Fruit fly (Drosophila melanogaster) whole organism, embryonic: ENCODE results near the gene Nf-YC.

ENCODE experiments used
- Atf-2 ChIP-seq: fragments of 200-800 bp; sonication (Bioruptor generic); optimal IDR thresholded peaks from 2 replicates; lab custom pipeline; 2016; ENCODE audit warnings: missing biosample characterization, missing genetic modification characterization
- CG11696 ChIP-seq: fragments of 200-800 bp; sonication (Bioruptor generic); IDR thresholded peaks from 2 replicates; pipeline ENCODE4 v1.3.6; 2022; ENCODE audit warnings: missing biosample characterization, missing genetic modification characterization
- CG11723 ChIP-seq: fragments of 200-800 bp; sonication (Bioruptor generic); optimal IDR thresholded peaks from 2 replicates; lab custom pipeline; 2017; ENCODE audit warnings: missing biosample characterization, mild to moderate bottlenecking, missing genetic modification characterization
- CG1233 ChIP-seq: fragments of 200-800 bp; sonication (Bioruptor generic); optimal IDR thresholded peaks from 4 replicates; lab custom pipeline; 2018; ENCODE audit warnings: missing biosample characterization, mild to moderate bottlenecking, missing genetic modification characterization
- CG13123 ChIP-seq: fragments of 200-800 bp; sonication (Bioruptor generic); optimal IDR thresholded peaks from 2 replicates; lab custom pipeline; 2016; ENCODE audit warnings: missing biosample characterization, missing genetic modification characterization
- CG13894 ChIP-seq: fragments of 200-800 bp; sonication (Bioruptor generic); optimal IDR thresholded peaks from 3 replicates; lab custom pipeline; 2018; ENCODE audit warnings: missing biosample characterization, mild to moderate bottlenecking, missing genetic modification characterization, moderate library complexity
- CG16815 ChIP-seq: fragments of 200-800 bp; sonication (Bioruptor generic); optimal IDR thresholded peaks from 3 replicates; lab custom pipeline; 2017; ENCODE audit warnings: missing biosample characterization, mild to moderate bottlenecking, missing genetic modification characterization
- CG17359 ChIP-seq: fragments of 200-800 bp; sonication (Bioruptor generic); optimal IDR thresholded peaks from 3 replicates; lab custom pipeline; 2018; ENCODE audit warnings: missing biosample characterization, mild to moderate bottlenecking, missing genetic modification characterization, moderate library complexity
- CG31441 ChIP-seq: fragments of 200-800 bp; sonication (Bioruptor generic); IDR thresholded peaks from 2 replicates; pipeline ENCODE4 v1.3.6; 2022; ENCODE audit warnings: missing biosample characterization, missing genetic modification characterization
- CG3163 ChIP-seq: fragments of 200-800 bp; sonication (Bioruptor generic); optimal IDR thresholded peaks from 3 replicates; lab custom pipeline; 2016; ENCODE audit warnings: missing biosample characterization, missing genetic modification characterization
- CG34224 ChIP-seq: fragments of 200-800 bp; sonication (Bioruptor generic); IDR thresholded peaks from 3 replicates; pipeline ENCODE4 v1.3.6; 2022; ENCODE audit warnings: missing biosample characterization, missing genetic modification characterization; ENCODE audit not compliant: partially characterized antibody
- CG4617 ChIP-seq: fragments of 200-800 bp; sonication (Bioruptor generic); optimal IDR thresholded peaks from 3 replicates; lab custom pipeline; 2016; ENCODE audit warnings: missing biosample characterization, missing genetic modification characterization, borderline replicate concordance
- CG5953 ChIP-seq: fragments of 200-800 bp; sonication (Bioruptor generic); IDR thresholded peaks from 2 replicates; pipeline ENCODE4 v1.3.6; 2022; ENCODE audit warnings: missing biosample characterization, missing genetic modification characterization
- CG6272 ChIP-seq: fragments of 200-800 bp; sonication (Bioruptor generic); IDR thresholded peaks from 2 replicates; pipeline ENCODE4 v1.3.6; 2022; ENCODE audit warnings: missing biosample characterization, missing genetic modification characterization
- CG7745 ChIP-seq: fragments of 200-800 bp; sonication (Bioruptor generic); optimal IDR thresholded peaks from 2 replicates; lab custom pipeline; 2018; ENCODE audit warnings: missing biosample characterization, mild to moderate bottlenecking, missing genetic modification characterization, moderate library complexity
- CG8089 ChIP-seq: fragments of 200-800 bp; sonication (Bioruptor generic); optimal IDR thresholded peaks from 3 replicates; lab custom pipeline; 2016; ENCODE audit warnings: missing biosample characterization, missing genetic modification characterization
- CG8281 ChIP-seq: fragments of 200-800 bp; sonication (Bioruptor generic); optimal IDR thresholded peaks from 2 replicates; lab custom pipeline; 2018; ENCODE audit warnings: missing biosample characterization, mild to moderate bottlenecking, missing genetic modification characterization, moderate library complexity
- CG9817 ChIP-seq: fragments of 200-800 bp; sonication (Bioruptor generic); optimal IDR thresholded peaks from 2 replicates; lab custom pipeline; 2018; ENCODE audit warnings: missing biosample characterization, mild to moderate bottlenecking, missing genetic modification characterization, moderate library complexity
- Dp ChIP-seq: fragments of 200-800 bp; sonication (Bioruptor generic); optimal IDR thresholded peaks from 2 replicates; lab custom pipeline; 2018; ENCODE audit warnings: missing biosample characterization, mild to moderate bottlenecking, missing genetic modification characterization, moderate library complexity
- Fer2 ChIP-seq: fragments of 200-800 bp; sonication (Bioruptor generic); optimal IDR thresholded peaks from 2 replicates; lab custom pipeline; 2018; ENCODE audit warnings: missing biosample characterization, mild to moderate bottlenecking, missing genetic modification characterization, moderate library complexity
- Fer3 ChIP-seq: fragments of 200-800 bp; sonication (Bioruptor generic); optimal IDR thresholded peaks from 2 replicates; lab custom pipeline; 2018; ENCODE audit warnings: missing biosample characterization, mild to moderate bottlenecking, missing genetic modification characterization, moderate library complexity
- Gsc ChIP-seq: fragments of 200-800 bp; sonication (Bioruptor generic); IDR thresholded peaks from 2 replicates; pipeline ENCODE4 v1.3.6; 2022; ENCODE audit warnings: missing biosample characterization, missing genetic modification characterization
- Hr39 ChIP-seq: fragments of >200 bp; optimal IDR thresholded peaks from 2 replicates; lab custom pipeline; 2017
- Lim3 ChIP-seq: fragments of 200-800 bp; sonication (Bioruptor generic); IDR thresholded peaks from 2 replicates; pipeline ENCODE4 v1.3.6; 2022; ENCODE audit warnings: missing biosample characterization, missing genetic modification characterization
- NC2α ChIP-seq: fragments of 200-800 bp; sonication (Bioruptor generic); optimal IDR thresholded peaks from 2 replicates; lab custom pipeline; 2016; ENCODE audit warnings: missing biosample characterization, missing genetic modification characterization
- NK7.1 ChIP-seq: fragments of 200-800 bp; sonication (Bioruptor generic); optimal IDR thresholded peaks from 3 replicates; lab custom pipeline; 2016; ENCODE audit warnings: missing biosample characterization, missing genetic modification characterization
- Ptx1 ChIP-seq: fragments of 200-800 bp; sonication (Bioruptor generic); IDR thresholded peaks from 2 replicates; pipeline ENCODE4 v1.3.6; 2022; ENCODE audit warnings: missing biosample characterization, missing genetic modification characterization
- Side ChIP-seq: fragments of 200-800 bp; sonication (Bioruptor generic); optimal IDR thresholded peaks from 2 replicates; lab custom pipeline; 2016; ENCODE audit warnings: missing biosample characterization, missing genetic modification characterization
- Six4 ChIP-seq: fragments of 200-800 bp; sonication (Bioruptor generic); optimal IDR thresholded peaks from 2 replicates; lab custom pipeline; 2016; ENCODE audit warnings: missing biosample characterization, missing genetic modification characterization
- Vsx1 ChIP-seq: fragments of 200-800 bp; sonication (Bioruptor generic); optimal IDR thresholded peaks from 2 replicates; lab custom pipeline; 2017; ENCODE audit warnings: missing biosample characterization, mild to moderate bottlenecking, missing genetic modification characterization, missing genetic modification reagents
- bigmax ChIP-seq: fragments of 200-800 bp; sonication (Bioruptor generic); optimal IDR thresholded peaks from 2 replicates; lab custom pipeline; 2018; ENCODE audit warnings: missing biosample characterization, mild to moderate bottlenecking, missing genetic modification characterization
- cato ChIP-seq: fragments of 200-800 bp; sonication (Bioruptor generic); optimal IDR thresholded peaks from 2 replicates; lab custom pipeline; 2016; ENCODE audit warnings: missing biosample characterization, missing genetic modification characterization, borderline replicate concordance
- caup ChIP-seq: fragments of 200-800 bp; sonication (Bioruptor generic); optimal IDR thresholded peaks from 3 replicates; lab custom pipeline; 2017; ENCODE audit warnings: missing biosample characterization, mild to moderate bottlenecking, missing genetic modification characterization, moderate library complexity; ENCODE audit not compliant: severe bottlenecking
- chif ChIP-seq, 2 experiments: fragments of 200-800 bp; sonication (Bioruptor generic); optimal IDR thresholded peaks; 3 replicates each; lab custom pipeline; 2016; ENCODE audit warnings: missing biosample characterization in 2 of 2, missing genetic modification characterization in 2 of 2
- crp ChIP-seq, 2 experiments: fragments of 200-800 bp; sonication (Bioruptor generic); optimal IDR thresholded peaks; 2 replicates in 1 of 2; 3 replicates in 1 of 2; lab custom pipeline; 2017; ENCODE audit warnings: missing biosample characterization in 2 of 2, missing genetic modification characterization in 2 of 2, mild to moderate bottlenecking in 1 of 2, moderate library complexity in 1 of 2
- danr ChIP-seq: fragments of 200-800 bp; sonication (Bioruptor generic); IDR thresholded peaks from 2 replicates; pipeline ENCODE4 v1.3.6; 2022; ENCODE audit warnings: missing biosample characterization, missing genetic modification characterization
- dm ChIP-seq: fragments of 200-800 bp; sonication (Bioruptor generic); optimal IDR thresholded peaks from 3 replicates; lab custom pipeline; 2016; ENCODE audit warnings: missing biosample characterization, missing genetic modification characterization
- fd96Cb ChIP-seq: fragments of 200-800 bp; sonication (Bioruptor generic); optimal IDR thresholded peaks from 2 replicates; lab custom pipeline; 2018; ENCODE audit warnings: missing biosample characterization, mild to moderate bottlenecking, missing genetic modification characterization, moderate library complexity
- fu2 ChIP-seq: fragments of 200-800 bp; sonication (Bioruptor generic); optimal IDR thresholded peaks from 2 replicates; lab custom pipeline; 2016; ENCODE audit warnings: missing biosample characterization, missing genetic modification characterization
- insv ChIP-seq, 2 experiments: fragments of 200-800 bp; sonication (Bioruptor generic); optimal IDR thresholded peaks; 3 replicates each; lab custom pipeline; 2016 to 2018; ENCODE audit warnings: missing biosample characterization in 2 of 2, missing genetic modification characterization in 2 of 2
- lab ChIP-seq: fragments of 200-800 bp; sonication (Bioruptor generic); optimal IDR thresholded peaks from 3 replicates; lab custom pipeline; 2017; ENCODE audit warnings: missing biosample characterization, missing genetic modification characterization, mild to moderate bottlenecking, moderate library complexity, missing genetic modification reagents
- mirr ChIP-seq: fragments of 200-800 bp; sonication (Bioruptor generic); optimal IDR thresholded peaks from 3 replicates; lab custom pipeline; 2018; ENCODE audit warnings: missing biosample characterization, mild to moderate bottlenecking, missing genetic modification characterization
- prd ChIP-seq, 3 experiments: fragments of >200 bp in 2 of 3; fragments of 200-800 bp in 1 of 3; sonication (Bioruptor generic) in 1 of 3; optimal IDR thresholded peaks in 2 of 3; IDR thresholded peaks in 1 of 3; 2 replicates in 2 of 3; 3 replicates in 1 of 3; pipeline versions ENCODE4 v1.3.6 to Lab custom; 2017 to 2022; ENCODE audit warnings: missing biosample characterization in 1 of 3, missing genetic modification characterization in 1 of 3
- slbo ChIP-seq: fragments of 200-800 bp; sonication (Bioruptor generic); IDR thresholded peaks from 2 replicates; pipeline ENCODE4 v1.3.6; 2022; ENCODE audit warnings: missing biosample characterization, missing genetic modification characterization
- stwl ChIP-seq: fragments of 200-800 bp; sonication (Bioruptor generic); optimal IDR thresholded peaks from 3 replicates; lab custom pipeline; 2018; ENCODE audit warnings: missing biosample characterization, mild to moderate bottlenecking, missing genetic modification characterization, moderate library complexity
- sug ChIP-seq: fragments of 200-800 bp; optimal IDR thresholded peaks from 2 replicates; lab custom pipeline; 2019; ENCODE audit warnings: missing biosample characterization, mild to moderate bottlenecking, missing genetic modification characterization, moderate library complexity
- trh ChIP-seq: fragments of 200-800 bp; sonication (Bioruptor generic); optimal IDR thresholded peaks from 2 replicates; lab custom pipeline; 2016; ENCODE audit warnings: missing biosample characterization, missing genetic modification characterization
- vfl ChIP-seq: fragments of 200-800 bp; sonication (Bioruptor generic); optimal IDR thresholded peaks from 2 replicates; lab custom pipeline; 2016; ENCODE audit warnings: missing biosample characterization, missing genetic modification characterization
- vvl ChIP-seq: fragments of 200-800 bp; sonication (Bioruptor generic); IDR thresholded peaks from 2 replicates; pipeline ENCODE4 v1.3.6; 2022; ENCODE audit warnings: missing biosample characterization, missing genetic modification characterization

The Nf-YC gene

dm6 chrX:6843841-6844440, 23.2 kb upstream of the Nf-YC start, which contains the start of the genes CG14435 and Tmf (continued):
- no peak for TF ChIP-seq CG3163 (GFP tag; lab: Kevin White, UChicago)
- peak; percentile 83 for TF ChIP-seq vvl (GFP tag; lab: Robert Waterston, UW)
- no peak for TF ChIP-seq CG4617
- TF ChIP-seq Side (GFP tag; lab: Kevin White, UChicago): peak; percentile 1
- TF ChIP-seq Hr39: no peak
- peak; percentile 86 for TF ChIP-seq CG16815 (GFP tag; lab: Kevin White, UChicago)
- TF ChIP-seq fu2 (GFP tag; lab: Kevin White, UChicago): peak; percentile 28
- no peak for TF ChIP-seq Dp (GFP tag; lab: Kevin White, UChicago)
- peak; percentile 85 for TF ChIP-seq sug (tag; lab: Kevin White, UChicago)
- TF ChIP-seq prd (optimal IDR thresholded peaks at IDR 0.05; lab: Kevin White, UChicago): no peak
- TF ChIP-seq prd (GFP tag; IDR thresholded peaks at IDR 0.05; lab: Robert Waterston, UW): peak; percentile 93
- TF ChIP-seq bigmax (GFP tag; lab: Kevin White, UChicago): no peak
- TF ChIP-seq stwl (tag; lab: Kevin White, UChicago): peak; percentile 26
- no peak for TF ChIP-seq CG8089 (GFP tag; lab: Kevin White, UChicago)
- peak; percentile 69; the same call in 1 of the 2 replicates for TF ChIP-seq Lim3 (GFP tag; lab: Robert Waterston, UW)
- peak; percentile 63 for TF ChIP-seq CG11723
- peak; percentile 80 for TF ChIP-seq Fer3 (tag; lab: Kevin White, UChicago)
- peak; percentile 87 for TF ChIP-seq CG9817
- TF ChIP-seq CG6272 (GFP tag; lab: Robert Waterston, UW): peak; percentile 87
- peak; percentile 88 to 99 for TF ChIP-seq insv (GFP tag; optimal IDR thresholded peaks at IDR 0.05; lab: Kevin White, UChicago)
- TF ChIP-seq vfl (GFP tag; lab: Kevin White, UChicago): peak; percentile 39
- TF ChIP-seq crp (GFP tag; optimal IDR thresholded peaks at IDR 0.05; lab: Kevin White, UChicago): peak in 1 of 2 experiments; percentile 65
- no peak for TF ChIP-seq CG13894
- peak; percentile 33 for TF ChIP-seq dm (GFP tag; lab: Kevin White, UChicago)
- TF ChIP-seq danr (GFP tag; lab: Robert Waterston, UW): peak; percentile 74
- TF ChIP-seq CG11696 (GFP tag; lab: Robert Waterston, UW): peak; percentile 58
- peak; percentile 95 for TF ChIP-seq slbo
- TF ChIP-seq Atf-2 (GFP tag; lab: Kevin White, UChicago): peak; percentile 23
- TF ChIP-seq caup (GFP tag; lab: Kevin White, UChicago): peak; percentile 80
- TF ChIP-seq CG17359: peak; percentile 95
- peak; percentile 63 for TF ChIP-seq CG8281 (tag; lab: Kevin White, UChicago)
- peak; percentile 82 for TF ChIP-seq CG1233 (GFP tag; lab: Kevin White, UChicago)
- TF ChIP-seq CG7745 (tag; lab: Kevin White, UChicago): no peak
- TF ChIP-seq mirr: peak; percentile 49
- peak; percentile 2 for TF ChIP-seq NK7.1 (GFP tag; lab: Kevin White, UChicago)
- TF ChIP-seq fd96Cb (tag; lab: Kevin White, UChicago): peak; percentile 77
- TF ChIP-seq NC2α (GFP tag; lab: Kevin White, UChicago): no peak
- peak; percentile 69 for TF ChIP-seq Fer2
- 0 out of 3 replicates have a peak, but pooled peaks have one; percentile 30 for TF ChIP-seq CG34224 (GFP tag; lab: Robert Waterston, UW)
- TF ChIP-seq CG5953 (GFP tag; lab: Robert Waterston, UW): peak; percentile 50; the same call in 1 of the 2 replicates
- peak; percentile 43 to 68 for TF ChIP-seq chif (GFP tag; optimal IDR thresholded peaks at IDR 0.05; lab: Kevin White, UChicago)
- peak; percentile 47 for TF ChIP-seq Vsx1 (GFP tag; lab: Kevin White, UChicago)
- TF ChIP-seq cato (GFP tag; lab: Kevin White, UChicago): peak; percentile 68
- peak; percentile 90 for TF ChIP-seq Ptx1 (GFP tag; lab: Robert Waterston, UW)
- TF ChIP-seq CG13123 (GFP tag; lab: Kevin White, UChicago): peak; percentile 62
- peak; percentile 82 for TF ChIP-seq lab (GFP tag; lab: Kevin White, UChicago)
- TF ChIP-seq Six4 (GFP tag; lab: Kevin White, UChicago): peak; percentile 48
- TF ChIP-seq trh (GFP tag; lab: Kevin White, UChicago): peak; percentile 60
- TF ChIP-seq Gsc (GFP tag; lab: Robert Waterston, UW): peak; percentile 71
- TF ChIP-seq CG31441 (GFP tag; lab: Robert Waterston, UW): peak; percentile 85
